Fruit fly (Drosophila melanogaster): ENCODE measurements around the gene mts.
"Not testable (repeated sequence)": the region's sequence is repeated elsewhere in the genome, so short reads cannot be mapped to it uniquely, and the experiment has no call there.

mts gene

dm6 chr2L:7840152-7840551 lies 12.7 kb downstream of the mts start, which contains the start of gene CG14537:
CG14537 (plus strand) TSS chr2L:7840452.
- no peak for TF ChIP-seq CG17801 (GFP tag; optimal IDR thresholded peaks at IDR 0.05; ENCODE audit: partially characterized antibody)

- TF ChIP-seq CG17801 (GFP tag; optimal IDR thresholded peaks at IDR 0.05; ENCODE audit: partially characterized antibody), result no peak
These were observed 13.8 kb downstream of the mts start for dm6 chr2L:7841244-7841643.

DNA sequence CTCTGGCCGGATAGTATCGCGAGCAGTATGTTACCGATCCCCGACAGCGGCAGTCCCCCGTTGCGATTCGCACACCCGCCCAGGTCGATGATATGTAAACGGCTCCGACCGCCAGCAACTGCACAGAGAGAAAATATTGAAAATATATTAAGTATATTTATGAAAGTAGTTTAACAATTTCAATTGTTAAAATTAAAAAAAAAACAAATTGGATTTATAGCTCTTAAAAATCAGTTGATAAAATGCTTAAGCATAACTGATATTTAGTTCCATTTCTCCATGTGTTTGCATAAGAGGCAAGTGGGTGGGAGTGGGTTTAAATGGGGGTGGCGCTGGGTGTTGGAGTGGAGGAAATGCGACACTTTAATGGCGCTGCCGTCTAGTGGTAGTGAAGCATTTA lies 22.0 kb downstream of the mts start:
- no peak for TF ChIP-seq CG17801 (GFP tag; optimal IDR thresholded peaks at IDR 0.05; ENCODE audit: partially characterized antibody)

DNA sequence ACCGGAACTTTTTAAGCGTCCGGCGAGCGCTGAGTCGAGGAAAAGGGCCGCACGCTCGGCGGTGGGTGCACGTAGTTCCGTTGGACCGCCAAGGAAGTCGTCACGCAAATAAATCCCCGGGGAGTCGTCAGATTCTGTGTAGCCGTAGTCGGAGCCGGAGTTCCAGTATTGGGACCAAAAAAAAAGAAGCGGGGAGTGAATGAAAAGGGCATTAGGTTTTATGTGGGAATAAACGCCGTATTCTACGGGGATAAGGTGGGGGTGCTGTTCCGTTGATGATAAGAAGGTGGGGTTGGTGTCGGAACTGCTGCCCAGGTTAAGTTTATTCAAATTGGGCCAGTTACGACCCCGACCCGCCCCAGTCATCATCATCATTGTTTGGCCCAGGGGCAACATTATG lies 23.0 kb downstream of the mts start:
- no peak for TF ChIP-seq CG17801 (GFP tag; optimal IDR thresholded peaks at IDR 0.05; ENCODE audit: partially characterized antibody)

- TF ChIP-seq CG17801 (GFP tag; optimal IDR thresholded peaks at IDR 0.05; ENCODE audit: partially characterized antibody), result no peak
These were observed 24.2 kb downstream of the mts start for dm6 chr2L:7851609-7852008.

- no peak for TF ChIP-seq CG17801 (GFP tag; optimal IDR thresholded peaks at IDR 0.05; ENCODE audit: partially characterized antibody)
These were observed 27.7 kb downstream of the mts start, which contains the start of gene CG14535 for dm6 chr2L:7855108-7855507. CG14535 (minus strand) TSS chr2L:7855475.

dm6 chr2L:7856380-7857127 lies 29.1 kb downstream of the mts start, which contains the start of gene lectin-28C:
lectin-28C (plus strand) TSS chr2L:7857077.
- not testable (repeated sequence) for TF ChIP-seq CG17801 (GFP tag; optimal IDR thresholded peaks at IDR 0.05; ENCODE audit: partially characterized antibody)

DNA sequence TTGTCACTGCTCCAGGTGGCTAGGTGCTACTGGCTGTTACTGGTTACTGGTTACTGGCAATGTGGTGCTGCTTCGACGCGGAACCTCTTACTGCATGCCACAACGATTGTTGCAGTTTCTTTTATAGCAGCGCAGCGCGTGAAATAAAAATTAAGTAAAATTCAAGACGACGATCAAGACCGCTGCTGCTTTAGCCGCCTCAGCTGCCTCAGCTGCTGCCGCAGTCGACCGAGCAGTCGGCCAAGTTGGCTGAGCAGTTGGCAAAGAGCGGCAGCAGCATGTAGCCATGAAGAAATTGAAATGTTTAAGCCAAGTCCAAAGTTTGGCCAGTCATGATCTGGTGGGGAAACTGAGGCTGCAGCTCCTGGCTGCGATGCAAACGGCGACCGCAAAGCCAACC lies 33.3 kb downstream of the mts start, which contains the start of gene TwdlE:
TwdlE (minus strand) TSS at position 101 of the 400 bp plus-strand sequence.
- TF ChIP-seq CG17801 (GFP tag; optimal IDR thresholded peaks at IDR 0.05; ENCODE audit: partially characterized antibody), result no peak

dm6 chr2L:7861733-7862132 lies 34.3 kb downstream of the mts start:
- TF ChIP-seq CG17801 (GFP tag; optimal IDR thresholded peaks at IDR 0.05; ENCODE audit: partially characterized antibody), result no peak

- TF ChIP-seq CG17801 (GFP tag; optimal IDR thresholded peaks at IDR 0.05; ENCODE audit: partially characterized antibody), result no peak
These were observed 41.2 kb downstream of the mts start for dm6 chr2L:7868608-7869007.

- no peak for TF ChIP-seq CG17801 (GFP tag; optimal IDR thresholded peaks at IDR 0.05; ENCODE audit: partially characterized antibody)
These were observed 42.8 kb downstream of the mts start for dm6 chr2L:7870212-7870611.

DNA sequence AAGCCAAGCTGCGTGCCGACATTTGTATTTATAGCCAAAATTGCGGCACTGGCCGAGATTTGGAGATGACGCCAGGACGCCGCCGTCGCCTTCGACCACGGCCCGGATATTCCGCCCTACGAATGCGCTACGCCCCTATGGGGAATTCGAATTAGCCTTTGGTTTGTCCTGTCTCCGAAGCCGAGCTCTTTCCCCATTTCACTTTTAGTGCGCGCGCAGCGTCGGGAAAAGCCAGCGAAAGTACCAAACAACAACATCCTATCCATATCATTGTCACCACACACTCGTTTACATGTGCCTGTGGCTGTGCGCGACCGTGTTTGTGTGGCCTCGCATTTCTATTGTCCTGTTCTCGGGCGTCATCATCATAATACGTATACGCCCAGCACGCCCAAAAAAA lies 43.9 kb downstream of the mts start, which contains the start of gene Proc:
Proc (minus strand) TSS at position 101 of the 400 bp plus-strand sequence.
- no peak for TF ChIP-seq CG17801 (GFP tag; optimal IDR thresholded peaks at IDR 0.05; ENCODE audit: partially characterized antibody)

DNA sequence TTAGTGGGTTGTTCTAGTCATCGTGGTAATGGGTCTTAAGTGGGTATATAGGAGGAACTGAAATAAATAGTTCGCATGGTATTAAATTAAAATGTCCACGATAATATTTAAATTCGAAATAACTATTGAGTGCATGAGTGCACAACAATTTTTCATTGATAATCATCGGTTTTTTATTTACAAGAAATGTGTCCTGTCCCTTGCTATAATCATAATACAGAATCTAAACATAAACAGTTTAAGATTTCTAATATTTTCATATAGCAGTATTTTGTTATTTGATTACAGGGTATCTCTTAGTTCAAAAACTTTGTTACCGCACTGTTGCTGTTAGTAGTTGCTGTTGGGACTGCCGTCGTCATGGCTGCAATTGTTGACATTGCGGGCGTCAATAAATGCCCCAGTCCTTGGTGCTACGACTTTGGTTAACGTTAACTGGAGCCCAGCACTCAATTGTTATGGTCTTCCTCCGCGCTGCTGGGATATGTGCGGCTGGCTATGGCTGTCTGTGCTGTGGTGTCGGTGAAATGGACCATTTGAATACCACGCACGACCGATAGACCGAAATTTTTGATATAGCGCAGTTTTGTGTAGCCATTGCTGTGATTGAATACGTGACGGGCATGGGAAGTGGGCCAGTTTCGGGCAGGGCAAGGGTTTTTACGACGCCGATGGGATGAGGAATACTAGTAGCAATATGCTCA lies 44.5 kb downstream of the mts start:
- no peak for TF ChIP-seq CG17801 (GFP tag; optimal IDR thresholded peaks at IDR 0.05; ENCODE audit: partially characterized antibody)

DNA sequence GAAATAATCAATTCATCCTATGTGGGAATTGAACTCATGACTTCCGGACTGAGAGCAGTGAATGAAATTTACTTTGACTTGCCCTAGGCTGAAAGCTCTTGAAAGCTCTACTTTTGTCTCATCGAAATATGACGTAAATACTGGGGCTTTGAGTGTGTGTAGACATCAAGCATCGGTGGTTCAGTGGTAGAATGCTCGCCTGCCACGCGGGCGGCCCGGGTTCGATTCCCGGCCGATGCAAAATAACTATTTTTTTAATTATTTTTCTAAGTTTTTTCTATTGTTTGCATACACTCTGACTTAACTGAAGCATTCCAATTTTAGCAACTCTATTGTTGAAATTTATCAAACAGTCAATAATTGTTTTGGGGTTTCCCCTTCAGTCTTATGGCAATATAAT lies 45.2 kb downstream of the mts start:
- TF ChIP-seq CG17801 (GFP tag; optimal IDR thresholded peaks at IDR 0.05; ENCODE audit: partially characterized antibody), result no peak

DNA sequence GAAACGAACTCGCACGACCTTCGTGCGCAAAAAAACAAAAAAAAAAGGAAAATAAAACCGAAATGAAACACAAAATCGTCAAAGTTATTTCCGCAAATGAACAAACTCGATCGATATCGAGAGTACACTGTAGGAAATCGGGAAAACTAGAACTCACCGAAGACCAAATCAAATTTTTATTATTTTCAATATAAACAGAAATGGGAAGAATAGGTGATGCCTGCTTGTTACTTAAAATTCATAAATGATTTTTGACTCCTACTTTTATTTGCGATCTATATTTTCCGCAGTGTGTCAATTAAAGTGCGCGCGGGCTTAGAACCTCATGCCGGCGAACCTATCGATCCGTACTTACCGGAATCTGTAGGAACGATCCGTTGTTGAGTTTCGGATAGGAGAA lies 48.2 kb downstream of the mts start:
- TF ChIP-seq CG17801 (GFP tag; optimal IDR thresholded peaks at IDR 0.05; ENCODE audit: partially characterized antibody), result no peak
